Worm (Caenorhabditis elegans) whole organism, L4 larva: ENCODE data around the gene dop-5.
A peak's percentile ranks its signal among the peaks of the same experiment; 100 is the strongest.

ENCODE experiments used
- F10B5.3 ChIP-seq: sonication (generic microtip); optimal IDR thresholded peaks from 2 replicates; lab custom pipeline; 2016; ENCODE audit warnings: mild to moderate bottlenecking, missing genetic modification characterization, missing compliant biosample characterization
- F44E2.7 ChIP-seq: fragments of 200-800 bp; sonication (Bioruptor generic); IDR thresholded peaks from 2 replicates; pipeline ENCODE4 v2.1.2; 2022; ENCODE audit warnings: missing genetic modification characterization, missing compliant biosample characterization
- T20F7.1 ChIP-seq: fragments of 200-800 bp; sonication (Bioruptor generic); optimal IDR thresholded peaks from 2 replicates; lab custom pipeline; 2018; ENCODE audit warnings: mild to moderate bottlenecking, missing genetic modification characterization, missing compliant biosample characterization
- T26A8.4 ChIP-seq: fragments of 200-800 bp; sonication (Bioruptor generic); IDR thresholded peaks from 2 replicates; pipeline ENCODE4 v1.3.6; 2022; ENCODE audit warnings: missing genetic modification characterization, missing compliant biosample characterization
- Y105C5A.15 ChIP-seq: fragments of 200-800 bp; sonication (Bioruptor generic); IDR thresholded peaks from 2 replicates; pipeline ENCODE4 v1.3.6; 2022; ENCODE audit warnings: missing genetic modification characterization, missing compliant biosample characterization
- Y75B8A.6 ChIP-seq: fragments of 200-800 bp; sonication (Bioruptor generic); IDR thresholded peaks from 2 replicates; pipeline ENCODE4 v1.3.6; 2022; ENCODE audit warnings: missing genetic modification reagents, missing genetic modification characterization, missing compliant biosample characterization
- ZK546.5 ChIP-seq, 2 experiments: sonication (generic microtip); optimal IDR thresholded peaks; 2 replicates each; lab custom pipeline; 2017; ENCODE audit warnings: missing biosample characterization in 2 of 2, missing genetic modification characterization in 2 of 2
- ama-1 ChIP-seq: fragments of 150-350 bp; optimal IDR thresholded peaks from 2 replicates; lab custom pipeline; 2014; ENCODE audit warnings: inconsistent platforms, mixed read lengths
- ceh-20 ChIP-seq: fragments of 200-800 bp; sonication (Bioruptor generic); IDR thresholded peaks from 2 replicates; pipeline ENCODE4 v1.3.6; 2022; ENCODE audit warnings: missing genetic modification reagents, missing genetic modification characterization, missing compliant biosample characterization
- ceh-82 ChIP-seq: sonication (generic microtip); optimal IDR thresholded peaks from 2 replicates; lab custom pipeline; 2017; ENCODE audit warnings: missing biosample characterization, missing genetic modification characterization
- ces-1 ChIP-seq: fragments of 150-350 bp; sonication (generic microtip); optimal IDR thresholded peaks from 4 replicates; lab custom pipeline; 2014; ENCODE audit warnings: missing biosample characterization, missing genetic modification reagents, missing genetic modification characterization
- daf-16 ChIP-seq, 3 experiments: sonication (generic microtip); optimal IDR thresholded peaks; 2 replicates each; lab custom pipeline; 2016 to 2017; ENCODE audit warnings: missing genetic modification characterization in 3 of 3, missing genetic modification reagents in 3 of 3, mild to moderate bottlenecking in 2 of 3, missing compliant biosample characterization in 2 of 3, missing biosample characterization in 1 of 3, moderate library complexity in 1 of 3
- dmd-6 ChIP-seq: fragments of 200-800 bp; sonication (Bioruptor generic); IDR thresholded peaks from 2 replicates; pipeline ENCODE4 v1.3.6; 2022; ENCODE audit warnings: missing genetic modification reagents, missing genetic modification characterization, missing compliant biosample characterization
- dmd-8 ChIP-seq: fragments of 200-800 bp; sonication (Bioruptor generic); IDR thresholded peaks from 2 replicates; pipeline ENCODE4 v1.3.6; 2022; ENCODE audit warnings: missing genetic modification characterization, missing compliant biosample characterization
- dve-1 ChIP-seq: sonication (generic microtip); optimal IDR thresholded peaks from 2 replicates; lab custom pipeline; 2017; ENCODE audit warnings: antibody characterized with exemption, mild to moderate bottlenecking, missing genetic modification characterization, missing compliant biosample characterization; ENCODE audit not compliant: insufficient read depth
- fkh-10 ChIP-seq: fragments of 150-350 bp; optimal IDR thresholded peaks from 2 replicates; lab custom pipeline; 2014; ENCODE audit warnings: missing biosample characterization, missing genetic modification reagents, missing genetic modification characterization
- gei-8 ChIP-seq: fragments of 200-800 bp; sonication (Bioruptor generic); optimal IDR thresholded peaks from 2 replicates; lab custom pipeline; 2018; ENCODE audit warnings: mild to moderate bottlenecking, missing genetic modification characterization, missing compliant biosample characterization
- hif-1 ChIP-seq, 2 experiments: sonication (generic microtip); optimal IDR thresholded peaks; 2 replicates each; lab custom pipeline; 2016 to 2017; ENCODE audit warnings: missing compliant biosample characterization in 2 of 2, missing genetic modification characterization in 2 of 2, missing genetic modification reagents in 2 of 2, missing genotype in 2 of 2, mild to moderate bottlenecking in 1 of 2
- lim-7 ChIP-seq: fragments of 200-800 bp; sonication (Bioruptor generic); IDR thresholded peaks from 2 replicates; pipeline ENCODE4 v1.3.6; 2022; ENCODE audit warnings: missing genetic modification characterization, missing compliant biosample characterization
- lin-15B ChIP-seq: fragments of 150-350 bp; sonication (generic microtip); optimal IDR thresholded peaks from 3 replicates; lab custom pipeline; 2014; ENCODE audit warnings: missing biosample characterization, missing genetic modification characterization
- lsy-2 ChIP-seq, 2 experiments: fragments of 150-350 bp in 1 of 2; sonication (generic microtip) in 1 of 2; optimal IDR thresholded peaks; 2 replicates each; lab custom pipeline; 2014 to 2017; ENCODE audit warnings: missing biosample characterization in 2 of 2, missing genetic modification characterization in 2 of 2
- madf-9 ChIP-seq: fragments of 200-800 bp; sonication (Bioruptor generic); conservative IDR thresholded peaks from 2 replicates; pipeline ENCODE4 v1.3.6; 2022; ENCODE audit warnings: missing genetic modification reagents, missing genetic modification characterization, missing compliant biosample characterization
- mdl-1 ChIP-seq, 2 experiments: fragments of 150-350 bp in 1 of 2; sonication (generic microtip) in 1 of 2; optimal IDR thresholded peaks; 2 replicates each; lab custom pipeline; 2014 to 2017; ENCODE audit warnings: missing biosample characterization in 2 of 2, missing genetic modification characterization in 2 of 2
- mdt-29 ChIP-seq: fragments of 200-800 bp; sonication (Bioruptor generic); IDR thresholded peaks from 2 replicates; pipeline ENCODE4 v1.3.6; 2022; ENCODE audit warnings: missing genetic modification reagents, missing genetic modification characterization, missing compliant biosample characterization
- mes-2 ChIP-seq: sonication (generic microtip); optimal IDR thresholded peaks from 2 replicates; lab custom pipeline; 2016; ENCODE audit warnings: missing genotype, mild to moderate bottlenecking, missing genetic modification characterization, missing compliant biosample characterization; ENCODE audit not compliant: poor library complexity, severe bottlenecking
- nhr-10 ChIP-seq: fragments of 150-350 bp; optimal IDR thresholded peaks from 2 replicates; lab custom pipeline; 2014; ENCODE audit warnings: missing biosample characterization, missing genetic modification characterization
- nhr-102 ChIP-seq: sonication (generic microtip); optimal IDR thresholded peaks from 2 replicates; lab custom pipeline; 2016; ENCODE audit warnings: mild to moderate bottlenecking, missing genetic modification characterization, moderate library complexity, missing compliant biosample characterization
- nhr-237 ChIP-seq: sonication (generic microtip); optimal IDR thresholded peaks from 2 replicates; lab custom pipeline; 2017; ENCODE audit warnings: missing biosample characterization, missing genetic modification characterization
- nhr-48 ChIP-seq: sonication (generic microtip); optimal IDR thresholded peaks from 2 replicates; lab custom pipeline; 2016; ENCODE audit warnings: mild to moderate bottlenecking, missing genetic modification characterization, missing compliant biosample characterization
- nhr-6 ChIP-seq: fragments of 150-350 bp; optimal IDR thresholded peaks from 2 replicates; lab custom pipeline; 2014; ENCODE audit warnings: missing biosample characterization, missing genetic modification characterization
- nhr-77 ChIP-seq: fragments of 150-350 bp; optimal IDR thresholded peaks from 2 replicates; lab custom pipeline; 2014; ENCODE audit warnings: missing biosample characterization, missing genetic modification characterization
- pqm-1 ChIP-seq: sonication (generic microtip); optimal IDR thresholded peaks from 2 replicates; lab custom pipeline; 2017; ENCODE audit warnings: missing biosample characterization, missing genetic modification characterization
- skn-1 ChIP-seq: fragments of 150-350 bp; optimal IDR thresholded peaks from 2 replicates; lab custom pipeline; 2014; ENCODE audit warnings: missing biosample characterization, missing genetic modification characterization
- tra-1 ChIP-seq: fragments of 200-800 bp; sonication (Bioruptor generic); IDR thresholded peaks from 2 replicates; pipeline ENCODE4 v1.3.6; 2022; ENCODE audit warnings: missing genetic modification reagents, missing genetic modification characterization, missing compliant biosample characterization
- vab-7 ChIP-seq: fragments of 200-800 bp; sonication (Bioruptor generic); IDR thresholded peaks from 2 replicates; pipeline ENCODE4 v1.3.6; 2022; ENCODE audit warnings: missing genetic modification reagents, missing genetic modification characterization, missing compliant biosample characterization
- zag-1 ChIP-seq: fragments of 150-350 bp; optimal IDR thresholded peaks from 2 replicates; lab custom pipeline; 2014; ENCODE audit warnings: missing biosample characterization, missing genetic modification characterization
- zip-11 ChIP-seq: fragments of 200-800 bp; sonication (Bioruptor generic); IDR thresholded peaks from 2 replicates; pipeline ENCODE4 v1.3.6; 2022; ENCODE audit warnings: missing genetic modification characterization, missing compliant biosample characterization
- zip-2 ChIP-seq: fragments of 150-350 bp; optimal IDR thresholded peaks from 2 replicates; lab custom pipeline; 2014; ENCODE audit warnings: missing biosample characterization, missing genetic modification characterization

dop-5 gene

DNA sequence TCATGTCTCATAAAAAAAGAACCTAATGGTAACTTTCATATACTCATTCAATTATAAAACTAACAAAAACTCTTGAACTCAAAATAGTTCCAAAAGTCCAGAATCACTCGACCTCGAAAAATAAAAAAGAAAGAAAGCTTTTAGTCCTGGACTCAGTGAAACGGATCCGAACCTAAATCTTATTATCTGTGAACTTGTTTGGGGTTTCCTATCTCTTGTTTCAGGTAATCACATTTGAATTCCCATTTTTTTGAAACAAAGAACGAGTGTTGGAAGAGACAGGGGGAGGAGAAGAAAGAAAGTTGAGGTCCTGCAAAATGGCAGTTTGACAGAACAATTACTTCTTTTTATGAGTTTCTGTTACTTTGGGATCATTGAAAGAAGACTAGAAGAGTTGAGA is 11.8 kb downstream of the dop-5 start:
- TF ChIP-seq ces-1 (GFP tag; lab: Kevin White, UChicago) = peak; percentile 75
- no peak for TF ChIP-seq nhr-102 (tag; lab: Kevin White, UChicago)
- TF ChIP-seq, all 104 proteins: peak for 1

ce11 chrV:11352893-11353292 is 13.1 kb downstream of the dop-5 start, which contains the start of gene npr-25:
Gene npr-25, minus strand, starts transcription at chrV:11352993.
- TF ChIP-seq madf-9 = no peak
- TF ChIP-seq mdt-29 = no peak
- TF ChIP-seq ceh-20 (GFP tag; lab: Robert Waterston, UW) = no peak
- no peak for TF ChIP-seq hif-1 (tag; optimal IDR thresholded peaks at IDR 0.05; lab: Kevin White, UChicago)
- no peak for TF ChIP-seq lsy-2 (tag; optimal IDR thresholded peaks at IDR 0.05; lab: Kevin White, UChicago)
- no peak for TF ChIP-seq dmd-8 (GFP tag; lab: Robert Waterston, UW)
- no peak for TF ChIP-seq vab-7 (GFP tag; lab: Robert Waterston, UW)
- TF ChIP-seq nhr-6 (tag; lab: Kevin White, UChicago) = no peak
- TF ChIP-seq ces-1 (GFP tag; lab: Kevin White, UChicago) = no peak
- no peak for TF ChIP-seq ama-1 (lab: Kevin White, UChicago)
- no peak for TF ChIP-seq F10B5.3
- TF ChIP-seq daf-16 (GFP tag; optimal IDR thresholded peaks at IDR 0.05; lab: Kevin White, UChicago) = no peak
- TF ChIP-seq daf-16 (tag; optimal IDR thresholded peaks at IDR 0.05; lab: Kevin White, UChicago) = no peak
- TF ChIP-seq nhr-10 (tag; lab: Kevin White, UChicago) = no peak
- no peak for TF ChIP-seq pqm-1 (tag; lab: Kevin White, UChicago)
- TF ChIP-seq gei-8 (GFP tag; lab: Kevin White, UChicago) = no peak
- TF ChIP-seq lim-7 (GFP tag; lab: Robert Waterston, UW) = no peak
- TF ChIP-seq zag-1 = no peak
- no peak for TF ChIP-seq T20F7.1 (GFP tag; lab: Kevin White, UChicago)

- TF ChIP-seq fkh-10 (GFP tag; lab: Kevin White, UChicago) (peak; percentile 65), lsy-2 (tag; optimal IDR thresholded peaks at IDR 0.05; lab: Kevin White, UChicago) (peak in 1 of 2 experiments; percentile 6), ceh-20 (GFP tag; lab: Robert Waterston, UW) (no peak), Y105C5A.15 (GFP tag; lab: Robert Waterston, UW) (no peak), mdl-1 (tag; optimal IDR thresholded peaks at IDR 0.05; lab: Kevin White, UChicago) (no peak), madf-9 (no peak), dve-1 (tag; lab: Kevin White, UChicago) (no peak), ces-1 (GFP tag; lab: Kevin White, UChicago) (peak; percentile 77), T26A8.4 (no peak)
Observed at ce11 chrV:11351263-11351662, 14.8 kb downstream of the dop-5 start.

ce11 chrV:11346912-11347311 is 19.1 kb downstream of the dop-5 start, which contains the start of gene grl-7:
Gene grl-7, minus strand, starts transcription at chrV:11347012.
- TF ChIP-seq Y75B8A.6 (GFP tag; lab: Robert Waterston, UW) (no peak), ceh-82 (no peak), zip-2 (tag; lab: Kevin White, UChicago) (no peak), tra-1 (GFP tag; lab: Robert Waterston, UW) (no peak), nhr-48 (tag; lab: Kevin White, UChicago) (no peak), hif-1 (tag; optimal IDR thresholded peaks at IDR 0.05; lab: Kevin White, UChicago) (no peak), fkh-10 (GFP tag; lab: Kevin White, UChicago) (no peak), pqm-1 (tag; lab: Kevin White, UChicago) (no peak), nhr-237 (no peak), dmd-6 (GFP tag; lab: Robert Waterston, UW) (no peak), ZK546.5 (tag; optimal IDR thresholded peaks at IDR 0.05; lab: Kevin White, UChicago) (no peak), zip-11 (no peak), lim-7 (GFP tag; lab: Robert Waterston, UW) (no peak), lin-15B (tag; lab: Kevin White, UChicago) (no peak), skn-1 (no peak), mdl-1 (tag; optimal IDR thresholded peaks at IDR 0.05; lab: Kevin White, UChicago) (no peak), nhr-10 (tag; lab: Kevin White, UChicago) (no peak), F44E2.7 (GFP tag; lab: Robert Waterston, UW) (no peak), nhr-77 (tag; lab: Kevin White, UChicago) (no peak), mes-2 (no peak)
- TF ChIP-seq, all 104 proteins: peak for 0
